Worm (Caenorhabditis elegans): ENCODE results near the gene ctg-2.

The ctg-2 gene

DNA sequence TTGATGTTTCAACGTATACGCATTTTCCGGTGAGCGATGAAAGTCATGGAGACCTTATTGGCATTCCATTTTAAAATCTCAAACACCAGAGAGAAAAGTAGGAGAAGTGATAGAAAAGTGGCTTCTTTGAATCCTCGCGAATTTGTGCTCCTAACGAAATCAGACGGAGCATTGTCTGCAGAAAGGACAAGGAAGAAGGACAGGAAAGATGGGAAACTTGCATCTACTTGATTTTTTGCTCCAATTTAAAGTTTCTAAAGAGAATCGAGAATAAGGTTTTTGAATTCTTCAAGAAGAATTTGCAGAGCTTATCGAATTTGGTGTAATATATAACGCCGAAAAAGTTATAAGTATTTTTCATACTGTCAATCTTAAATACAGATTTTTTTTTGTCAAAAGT, 36.2 kb downstream of the ctg-2 start:
- peak; percentile 73 for TF ChIP-seq ces-1 (GFP tag; optimal IDR thresholded peaks at IDR 0.05)
- no peak for TF ChIP-seq sem-2 (GFP tag; optimal IDR thresholded peaks at IDR 0.05)
- no peak for TF ChIP-seq ham-2 (GFP tag; optimal IDR thresholded peaks at IDR 0.05)
- TF ChIP-seq bed-3 (GFP tag; optimal IDR thresholded peaks at IDR 0.05): no peak

ce11 chrII:8554568-8554967, 39.7 kb downstream of the ctg-2 start:
- TF ChIP-seq mab-5 (tag; optimal IDR thresholded peaks at IDR 0.05) (no peak), ceh-83 (GFP tag; optimal IDR thresholded peaks at IDR 0.05) (no peak), ceh-43 (GFP tag; optimal IDR thresholded peaks at IDR 0.05) (no peak), cnd-1 (tag; optimal IDR thresholded peaks at IDR 0.05) (no peak), ztf-11 (tag; optimal IDR thresholded peaks at IDR 0.05) (no peak), bed-3 (GFP tag; optimal IDR thresholded peaks at IDR 0.05) (no peak)

DNA sequence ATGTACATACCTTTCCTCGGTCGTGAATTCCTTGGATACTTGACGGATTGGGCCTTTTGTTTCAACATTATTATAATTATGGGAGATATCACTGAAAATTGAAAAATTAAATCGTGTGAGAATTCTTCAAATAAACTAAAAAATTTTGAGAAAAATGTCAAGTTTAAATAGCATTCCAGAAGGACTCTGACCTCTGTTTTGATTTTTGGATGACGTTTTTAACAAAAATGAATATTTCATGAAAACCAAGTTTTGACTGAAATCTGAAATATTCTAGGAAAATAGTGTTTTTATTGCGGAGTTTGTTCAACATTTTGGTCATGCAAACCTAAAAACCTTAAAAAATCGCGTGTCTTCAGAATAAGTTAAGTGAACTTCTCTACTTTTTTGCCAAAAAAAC, 41.3 kb downstream of the ctg-2 start, which contains the start of gene glb-27:
Gene glb-27, minus strand, starts transcription at position 101 of the 400 bp plus-strand sequence.
- TF ChIP-seq sem-2 (GFP tag; optimal IDR thresholded peaks at IDR 0.05) (no peak), hlh-1 (tag; optimal IDR thresholded peaks at IDR 0.05) (no peak), nhr-237 (tag; optimal IDR thresholded peaks at IDR 0.05) (no peak), bed-3 (GFP tag; optimal IDR thresholded peaks at IDR 0.05) (no peak), flh-1 (GFP tag; optimal IDR thresholded peaks at IDR 0.05) (no peak), elt-1 (tag; optimal IDR thresholded peaks at IDR 0.05; ENCODE audit: borderline replicate concordance, insufficient read depth) (no peak), drap-1 (GFP tag; optimal IDR thresholded peaks at IDR 0.05) (no peak), ceh-43 (GFP tag; optimal IDR thresholded peaks at IDR 0.05) (no peak), pha-4 (tag; optimal IDR thresholded peaks at IDR 0.05) (no peak), unc-62 (GFP tag; optimal IDR thresholded peaks at IDR 0.05) (no peak), ceh-39 (tag; optimal IDR thresholded peaks at IDR 0.05) (no peak), nhr-2 (tag; optimal IDR thresholded peaks at IDR 0.05) (no peak), blmp-1 (tag; optimal IDR thresholded peaks at IDR 0.05) (no peak), nhr-12 (tag; optimal IDR thresholded peaks at IDR 0.05) (no peak), ceh-83 (GFP tag; optimal IDR thresholded peaks at IDR 0.05) (no peak), snpc-4 (tag; optimal IDR thresholded peaks at IDR 0.05) (no peak), sptf-1 (tag; optimal IDR thresholded peaks at IDR 0.05) (no peak), mls-2 (tag; optimal IDR thresholded peaks at IDR 0.05) (no peak), ces-1 (GFP tag; optimal IDR thresholded peaks at IDR 0.05) (no peak)

DNA sequence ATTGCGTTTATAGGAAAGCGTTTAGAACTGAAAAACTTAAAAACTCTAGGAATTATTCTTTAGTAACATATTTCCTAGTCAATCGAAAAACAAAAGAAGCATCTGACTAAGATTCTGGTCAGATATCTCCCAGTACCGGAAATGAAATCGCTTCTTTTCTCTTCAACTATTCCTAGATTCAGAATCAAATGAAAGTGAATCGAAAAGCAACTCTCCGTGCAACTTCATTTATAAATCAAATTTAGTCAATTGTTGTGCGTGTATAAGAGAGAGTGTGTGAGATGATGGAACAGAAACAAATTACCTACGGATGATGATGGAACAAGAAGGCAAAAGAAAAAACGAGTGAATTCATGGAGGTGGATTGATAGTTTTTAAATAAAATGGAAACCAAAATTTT, 44.3 kb downstream of the ctg-2 start:
- TF ChIP-seq ceh-39 (tag; optimal IDR thresholded peaks at IDR 0.05) (no peak), blmp-1 (tag; optimal IDR thresholded peaks at IDR 0.05) (no peak), bed-3 (GFP tag; optimal IDR thresholded peaks at IDR 0.05) (no peak), mab-5 (tag; optimal IDR thresholded peaks at IDR 0.05) (no peak), nhr-12 (tag; optimal IDR thresholded peaks at IDR 0.05) (no peak), ces-1 (GFP tag; optimal IDR thresholded peaks at IDR 0.05) (peak; percentile 96)

DNA sequence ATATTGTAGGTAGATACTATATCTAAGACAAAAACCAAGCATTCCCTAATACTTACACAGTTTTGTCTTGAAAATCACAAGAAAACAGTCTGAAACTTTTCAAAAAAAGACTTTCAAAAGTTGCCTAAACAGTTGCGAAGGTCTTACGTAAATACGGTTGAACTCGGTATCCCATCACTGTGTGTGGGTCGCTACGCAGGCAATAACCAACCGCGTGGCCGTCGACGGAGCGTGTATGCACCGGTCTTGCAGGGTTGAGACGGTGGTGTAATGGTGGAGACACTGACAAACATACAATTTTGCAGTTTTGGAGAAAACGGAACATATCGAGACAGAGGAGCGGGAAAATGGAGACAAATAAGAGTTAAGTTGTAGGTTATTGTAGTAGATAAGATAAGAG, 46.4 kb downstream of the ctg-2 start, which contains the start of gene iff-2:
Gene iff-2, minus strand, starts transcription at position 141 of the 400 bp plus-strand sequence.
- TF ChIP-seq tbx-8 (GFP tag; optimal IDR thresholded peaks at IDR 0.05): peak; percentile 30
- peak; percentile 73 for TF ChIP-seq nhr-12 (tag; optimal IDR thresholded peaks at IDR 0.05)
- peak; percentile 33 for TF ChIP-seq mab-5 (tag; optimal IDR thresholded peaks at IDR 0.05)
- TF ChIP-seq zip-8 (tag; optimal IDR thresholded peaks at IDR 0.05): peak; percentile 61
- TF ChIP-seq cnd-1 (tag; optimal IDR thresholded peaks at IDR 0.05): peak; percentile 88
- peak; percentile 46 for TF ChIP-seq bed-3 (GFP tag; optimal IDR thresholded peaks at IDR 0.05)
- TF ChIP-seq blmp-1 (tag; optimal IDR thresholded peaks at IDR 0.05): no peak
- peak; percentile 34 for TF ChIP-seq nhr-76 (tag; optimal IDR thresholded peaks at IDR 0.05)
- TF ChIP-seq unc-39 (tag; optimal IDR thresholded peaks at IDR 0.05): peak; percentile 59
- peak; percentile 95 for TF ChIP-seq unc-120 (tag; optimal IDR thresholded peaks at IDR 0.05; ENCODE audit: poor library complexity, severe bottlenecking)
- peak; percentile 100 for TF ChIP-seq pha-4 (tag; optimal IDR thresholded peaks at IDR 0.05)
- peak; percentile 78 for TF ChIP-seq ceh-83 (GFP tag; optimal IDR thresholded peaks at IDR 0.05)
- TF ChIP-seq flh-1 (GFP tag; optimal IDR thresholded peaks at IDR 0.05): no peak
- TF ChIP-seq sptf-1 (tag; optimal IDR thresholded peaks at IDR 0.05): peak; percentile 91
- peak; percentile 72 for TF ChIP-seq ces-1 (GFP tag; optimal IDR thresholded peaks at IDR 0.05)
- peak; percentile 87 for TF ChIP-seq elt-3 (tag; optimal IDR thresholded peaks at IDR 0.05)
- TF ChIP-seq ceh-43 (GFP tag; optimal IDR thresholded peaks at IDR 0.05): peak; percentile 64
- TF ChIP-seq nhr-28 (tag; optimal IDR thresholded peaks at IDR 0.05): peak; percentile 48
- TF ChIP-seq nhr-2 (tag; optimal IDR thresholded peaks at IDR 0.05): peak; percentile 82
- peak; percentile 82 for TF ChIP-seq M03D4.4 (tag; optimal IDR thresholded peaks at IDR 0.05)
- peak; percentile 6 for TF ChIP-seq elt-1 (tag; optimal IDR thresholded peaks at IDR 0.05; ENCODE audit: borderline replicate concordance, insufficient read depth)
- TF ChIP-seq snpc-4 (tag; optimal IDR thresholded peaks at IDR 0.05): no peak
- TF ChIP-seq mep-1 (tag; optimal IDR thresholded peaks at IDR 0.05): peak; percentile 100
- TF ChIP-seq unc-62 (GFP tag; optimal IDR thresholded peaks at IDR 0.05): peak; percentile 85
- peak; percentile 99 for TF ChIP-seq lin-13 (tag; optimal IDR thresholded peaks at IDR 0.05)
- peak; percentile 69 for TF ChIP-seq ham-2 (GFP tag; optimal IDR thresholded peaks at IDR 0.05)
- peak; percentile 91 for TF ChIP-seq hlh-1 (tag; optimal IDR thresholded peaks at IDR 0.05)
- peak; percentile 92 for TF ChIP-seq drap-1 (GFP tag; optimal IDR thresholded peaks at IDR 0.05)
- peak; percentile 59 for TF ChIP-seq lin-32 (GFP tag; optimal IDR thresholded peaks at IDR 0.05)
- peak; percentile 81 for TF ChIP-seq mls-2 (tag; optimal IDR thresholded peaks at IDR 0.05)
- TF ChIP-seq sem-2 (GFP tag; optimal IDR thresholded peaks at IDR 0.05): peak; percentile 21
- TF ChIP-seq ztf-11 (tag; optimal IDR thresholded peaks at IDR 0.05): peak; percentile 72
- TF ChIP-seq ceh-39 (tag; optimal IDR thresholded peaks at IDR 0.05): peak; percentile 99
- peak; percentile 98 for TF ChIP-seq nhr-237 (tag; optimal IDR thresholded peaks at IDR 0.05)
- peak; percentile 93 for TF ChIP-seq lsy-2 (tag; optimal IDR thresholded peaks at IDR 0.05)
